Fruit fly (Drosophila melanogaster) whole organism, embryonic: ENCODE measurements around the gene Rab3-GAP.
A peak's percentile ranks its signal among the peaks of the same experiment; 100 is the strongest.

ENCODE experiments used
- Adf1 ChIP-seq: fragments of 200-800 bp; sonication (Bioruptor generic); IDR thresholded peaks from 2 replicates; pipeline ENCODE4 v1.3.6; 2022; ENCODE audit warnings: missing biosample characterization, missing genetic modification characterization
- Bgb ChIP-seq: fragments of 200-800 bp; sonication (Bioruptor generic); IDR thresholded peaks from 2 replicates; pipeline ENCODE4 v1.3.6; 2022; ENCODE audit warnings: missing biosample characterization, missing genetic modification characterization; ENCODE audit not compliant: partially characterized antibody
- C15 ChIP-seq: fragments of 200-800 bp; sonication (Bioruptor generic); IDR thresholded peaks from 3 replicates; pipeline ENCODE4 v1.3.6; 2022; ENCODE audit warnings: missing biosample characterization, missing genetic modification characterization
- CG13287 ChIP-seq: fragments of 200-800 bp; sonication (Bioruptor generic); IDR thresholded peaks from 2 replicates; pipeline ENCODE4 v1.3.6; 2022; ENCODE audit warnings: missing biosample characterization, missing genetic modification characterization; ENCODE audit not compliant: partially characterized antibody
- CG14860 ChIP-seq: fragments of 200-800 bp; sonication (Bioruptor generic); IDR thresholded peaks from 3 replicates; pipeline ENCODE4 v1.3.6; 2022; ENCODE audit warnings: missing biosample characterization, missing genetic modification characterization; ENCODE audit not compliant: partially characterized antibody
- CG15011 ChIP-seq: fragments of 200-800 bp; sonication (Bioruptor generic); optimal IDR thresholded peaks from 3 replicates; lab custom pipeline; 2018; ENCODE audit warnings: missing biosample characterization, mild to moderate bottlenecking, missing genetic modification characterization
- CG15073 ChIP-seq: fragments of 200-800 bp; sonication (Bioruptor generic); optimal IDR thresholded peaks from 2 replicates; lab custom pipeline; 2016; ENCODE audit warnings: missing biosample characterization, missing genetic modification characterization
- CG17186 ChIP-seq: fragments of 200-800 bp; sonication (Bioruptor generic); optimal IDR thresholded peaks from 3 replicates; lab custom pipeline; 2017; ENCODE audit warnings: missing biosample characterization, missing genetic modification reagents, missing genetic modification characterization
- CG17802 ChIP-seq: fragments of 200-800 bp; sonication (Bioruptor generic); optimal IDR thresholded peaks from 2 replicates; lab custom pipeline; 2018; ENCODE audit warnings: missing biosample characterization, mild to moderate bottlenecking, missing genetic modification characterization, moderate library complexity
- CG17912 ChIP-seq: fragments of 200-800 bp; sonication (Bioruptor generic); optimal IDR thresholded peaks from 2 replicates; lab custom pipeline; 2018; ENCODE audit warnings: missing biosample characterization, mild to moderate bottlenecking, missing genetic modification characterization
- CG2678 ChIP-seq: fragments of 200-800 bp; sonication (Bioruptor generic); optimal IDR thresholded peaks from 3 replicates; lab custom pipeline; 2019; ENCODE audit warnings: missing biosample characterization, mild to moderate bottlenecking, missing genetic modification characterization, moderate library complexity
- CG32532 ChIP-seq: fragments of 200-800 bp; sonication (Bioruptor generic); IDR thresholded peaks from 2 replicates; pipeline ENCODE4 v1.3.6; 2022; ENCODE audit warnings: missing biosample characterization, missing genetic modification characterization
- CG7357 ChIP-seq: fragments of 200-800 bp; sonication (Bioruptor generic); IDR thresholded peaks from 3 replicates; pipeline ENCODE4 v1.3.6; 2022; ENCODE audit warnings: missing biosample characterization, missing genetic modification characterization
- CG8359 ChIP-seq: fragments of 200-800 bp; sonication (Bioruptor generic); optimal IDR thresholded peaks from 2 replicates; lab custom pipeline; 2017; ENCODE audit warnings: missing biosample characterization, mild to moderate bottlenecking, missing genetic modification characterization, borderline replicate concordance
- CG8924 ChIP-seq: fragments of 200-800 bp; optimal IDR thresholded peaks from 3 replicates; lab custom pipeline; 2019; ENCODE audit warnings: missing biosample characterization, mild to moderate bottlenecking, missing genetic modification characterization, moderate library complexity
- CHES-1-like ChIP-seq: fragments of 200-800 bp; sonication (Bioruptor generic); optimal IDR thresholded peaks from 2 replicates; lab custom pipeline; 2016; ENCODE audit warnings: missing biosample characterization, missing genetic modification characterization
- D ChIP-seq, 2 experiments: fragments of 200-800 bp in 1 of 2; fragments of >200 bp in 1 of 2; sonication (Bioruptor generic) in 1 of 2; optimal IDR thresholded peaks; 2 replicates in 1 of 2; 3 replicates in 1 of 2; lab custom pipeline; 2017; ENCODE audit warnings: mild to moderate bottlenecking in 1 of 2, missing biosample characterization in 1 of 2, missing genetic modification characterization in 1 of 2, missing genetic modification reagents in 1 of 2
- Dfd ChIP-seq, 2 experiments: fragments of >200 bp; optimal IDR thresholded peaks; 2 replicates each; lab custom pipeline; 2017; ENCODE audit warnings: missing biosample characterization in 2 of 2, missing genetic modification characterization in 2 of 2
- Fer3 ChIP-seq: fragments of 200-800 bp; sonication (Bioruptor generic); optimal IDR thresholded peaks from 2 replicates; lab custom pipeline; 2018; ENCODE audit warnings: missing biosample characterization, mild to moderate bottlenecking, missing genetic modification characterization, moderate library complexity
- HLH4C ChIP-seq: fragments of 200-800 bp; sonication (Bioruptor generic); IDR thresholded peaks from 3 replicates; pipeline ENCODE4 v1.3.6; 2022; ENCODE audit warnings: missing biosample characterization, missing genetic modification characterization; ENCODE audit not compliant: partially characterized antibody
- Hr51 ChIP-seq, 2 experiments: fragments of 200-800 bp; sonication (Bioruptor generic); optimal IDR thresholded peaks; 2 replicates in 1 of 2; 3 replicates in 1 of 2; lab custom pipeline; 2016 to 2018; ENCODE audit warnings: missing biosample characterization in 2 of 2, missing genetic modification characterization in 2 of 2, mild to moderate bottlenecking in 1 of 2, moderate library complexity in 1 of 2
- MTF-1 ChIP-seq: fragments of 200-800 bp; sonication (Bioruptor generic); optimal IDR thresholded peaks from 2 replicates; lab custom pipeline; 2018; ENCODE audit warnings: missing biosample characterization, mild to moderate bottlenecking, missing genetic modification characterization, borderline replicate concordance
- Sox100B ChIP-seq: fragments of 200-800 bp; sonication (Bioruptor generic); optimal IDR thresholded peaks from 3 replicates; lab custom pipeline; 2018; ENCODE audit warnings: missing biosample characterization, mild to moderate bottlenecking, missing genetic modification characterization
- Trl ChIP-seq, 3 experiments: fragments of >200 bp in 2 of 3; fragments of 200-800 bp in 1 of 3; sonication (Bioruptor generic) in 1 of 3; optimal IDR thresholded peaks; 2 replicates in 1 of 3; 3 replicates in 2 of 3; lab custom pipeline; 2016 to 2017; ENCODE audit warnings: missing biosample characterization in 1 of 3, missing genetic modification characterization in 1 of 3
- YL-1 ChIP-seq: fragments of 200-800 bp; sonication (Bioruptor generic); optimal IDR thresholded peaks from 3 replicates; lab custom pipeline; 2017; ENCODE audit warnings: missing biosample characterization, mild to moderate bottlenecking, missing genetic modification characterization
- abd-A ChIP-seq: fragments of 200-800 bp; sonication (Bioruptor generic); optimal IDR thresholded peaks from 3 replicates; lab custom pipeline; 2019; ENCODE audit warnings: missing biosample characterization, mild to moderate bottlenecking, missing genetic modification characterization, moderate library complexity
- ase ChIP-seq: fragments of 200-800 bp; sonication (Bioruptor generic); IDR thresholded peaks from 3 replicates; pipeline ENCODE4 v1.3.6; 2022; ENCODE audit warnings: missing biosample characterization, missing genetic modification characterization
- caup ChIP-seq: fragments of 200-800 bp; sonication (Bioruptor generic); optimal IDR thresholded peaks from 3 replicates; lab custom pipeline; 2017; ENCODE audit warnings: missing biosample characterization, mild to moderate bottlenecking, missing genetic modification characterization, moderate library complexity; ENCODE audit not compliant: severe bottlenecking
- chif ChIP-seq, 2 experiments: fragments of 200-800 bp; sonication (Bioruptor generic); optimal IDR thresholded peaks; 3 replicates each; lab custom pipeline; 2016; ENCODE audit warnings: missing biosample characterization in 2 of 2, missing genetic modification characterization in 2 of 2
- chm ChIP-seq: fragments of 200-800 bp; sonication (Bioruptor generic); IDR thresholded peaks from 2 replicates; pipeline ENCODE4 v1.3.6; 2022; ENCODE audit warnings: missing biosample characterization, missing genetic modification characterization
- danr ChIP-seq: fragments of 200-800 bp; sonication (Bioruptor generic); IDR thresholded peaks from 2 replicates; pipeline ENCODE4 v1.3.6; 2022; ENCODE audit warnings: missing biosample characterization, missing genetic modification characterization
- dati ChIP-seq: fragments of 200-800 bp; sonication (Bioruptor generic); IDR thresholded peaks from 2 replicates; pipeline ENCODE4 v1.3.6; 2022; ENCODE audit warnings: missing biosample characterization, missing genetic modification characterization
- dm ChIP-seq: fragments of 200-800 bp; sonication (Bioruptor generic); optimal IDR thresholded peaks from 3 replicates; lab custom pipeline; 2016; ENCODE audit warnings: missing biosample characterization, missing genetic modification characterization
- gcm ChIP-seq: fragments of 200-800 bp; sonication (Bioruptor generic); optimal IDR thresholded peaks from 2 replicates; lab custom pipeline; 2019; ENCODE audit warnings: missing biosample characterization, mild to moderate bottlenecking, missing genetic modification characterization, moderate library complexity
- inv ChIP-seq: fragments of 200-800 bp; sonication (Bioruptor generic); IDR thresholded peaks from 2 replicates; pipeline ENCODE4 v1.3.6; 2022; ENCODE audit warnings: missing biosample characterization, missing genetic modification characterization; ENCODE audit not compliant: partially characterized antibody
- jumu ChIP-seq: fragments of 200-800 bp; sonication (Bioruptor generic); optimal IDR thresholded peaks from 3 replicates; lab custom pipeline; 2016; ENCODE audit warnings: missing biosample characterization, missing genetic modification characterization
- kay ChIP-seq: fragments of 200-800 bp; sonication (Bioruptor generic); optimal IDR thresholded peaks from 2 replicates; lab custom pipeline; 2016; ENCODE audit warnings: missing biosample characterization, missing genetic modification characterization
- nmo ChIP-seq: fragments of 200-800 bp; sonication (Bioruptor generic); optimal IDR thresholded peaks from 2 replicates; lab custom pipeline; 2018; ENCODE audit warnings: missing biosample characterization, mild to moderate bottlenecking, missing genetic modification characterization, moderate library complexity
- onecut ChIP-seq: fragments of 200-800 bp; sonication (Bioruptor generic); IDR thresholded peaks from 2 replicates; pipeline ENCODE4 v1.3.6; 2022; ENCODE audit warnings: missing biosample characterization, missing genetic modification characterization
- pho ChIP-seq: fragments of 200-800 bp; sonication (Bioruptor generic); optimal IDR thresholded peaks from 2 replicates; lab custom pipeline; 2016; ENCODE audit warnings: missing biosample characterization, missing genetic modification characterization
- psq ChIP-seq: fragments of 200-800 bp; sonication (Bioruptor generic); optimal IDR thresholded peaks from 2 replicates; lab custom pipeline; 2017; ENCODE audit warnings: missing biosample characterization, missing genetic modification characterization
- rib ChIP-seq: fragments of 200-800 bp; sonication (Bioruptor generic); IDR thresholded peaks from 2 replicates; pipeline ENCODE4 v1.3.6; 2022; ENCODE audit warnings: missing biosample characterization, missing genetic modification characterization
- sc ChIP-seq, 3 experiments: fragments of >200 bp in 2 of 3; fragments of 200-800 bp in 1 of 3; sonication (Bioruptor generic) in 1 of 3; optimal IDR thresholded peaks; 2 replicates in 2 of 3; 3 replicates in 1 of 3; lab custom pipeline; 2017; ENCODE audit warnings: mild to moderate bottlenecking in 1 of 3, missing biosample characterization in 1 of 3, missing genetic modification characterization in 1 of 3, missing genetic modification reagents in 1 of 3
- sens-2 ChIP-seq: fragments of 200-800 bp; sonication (Bioruptor generic); IDR thresholded peaks from 2 replicates; pipeline ENCODE4 v1.3.6; 2022; ENCODE audit warnings: missing biosample characterization, missing genetic modification characterization
- seq ChIP-seq: fragments of 200-800 bp; sonication (Bioruptor generic); IDR thresholded peaks from 2 replicates; pipeline ENCODE4 v1.3.6; 2022; ENCODE audit warnings: missing biosample characterization, missing genetic modification characterization
- stwl ChIP-seq: fragments of 200-800 bp; sonication (Bioruptor generic); optimal IDR thresholded peaks from 3 replicates; lab custom pipeline; 2018; ENCODE audit warnings: missing biosample characterization, mild to moderate bottlenecking, missing genetic modification characterization, moderate library complexity
- tgo ChIP-seq: fragments of 200-800 bp; sonication (Bioruptor generic); IDR thresholded peaks from 3 replicates; pipeline ENCODE4 v1.3.6; 2022; ENCODE audit warnings: missing biosample characterization, missing genetic modification characterization
- z ChIP-seq: fragments of 200-800 bp; sonication (Bioruptor generic); IDR thresholded peaks from 3 replicates; pipeline ENCODE4 v1.3.6; 2022; ENCODE audit warnings: missing biosample characterization, missing genetic modification characterization
- zf30C ChIP-seq: fragments of 200-800 bp; sonication (Bioruptor generic); optimal IDR thresholded peaks from 3 replicates; lab custom pipeline; 2018; ENCODE audit warnings: missing biosample characterization, mild to moderate bottlenecking, missing genetic modification characterization

Rab3-GAP gene

DNA sequence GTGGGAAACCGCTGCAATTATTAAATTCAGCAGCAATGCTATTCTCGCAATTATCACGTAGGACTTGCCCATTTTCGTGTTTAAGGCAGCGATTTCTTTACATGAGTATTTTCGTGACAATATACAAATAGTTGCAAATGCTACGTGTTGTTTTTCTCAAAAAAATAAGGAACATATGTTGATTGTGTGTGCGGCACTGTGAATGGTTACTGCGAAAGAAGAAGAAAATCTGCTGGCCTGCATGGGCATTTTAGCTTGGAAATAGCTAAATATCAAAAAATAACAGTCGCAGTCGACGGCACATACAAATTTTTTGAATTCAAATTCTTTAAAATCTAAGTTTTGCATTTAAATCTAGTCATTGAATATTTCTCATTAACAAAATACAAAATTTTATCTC lies 22.5 kb downstream of the Rab3-GAP start, which contains the start of gene CG6766 (continued):
- TF ChIP-seq Adf1 (GFP tag; lab: Robert Waterston, UW) (no peak), chm (GFP tag; lab: Robert Waterston, UW) (no peak), stwl (tag; lab: Kevin White, UChicago) (peak; percentile 73), C15 (GFP tag; lab: Robert Waterston, UW) (no peak), dm (GFP tag; lab: Kevin White, UChicago) (peak; percentile 52), dati (no peak), z (GFP tag; lab: Robert Waterston, UW) (no peak), jumu (GFP tag; lab: Kevin White, UChicago) (no peak), CG7357 (no peak), sc (optimal IDR thresholded peaks at IDR 0.05; lab: Kevin White, UChicago) (no peak), sc (GFP tag; optimal IDR thresholded peaks at IDR 0.05; lab: Kevin White, UChicago) (no peak), abd-A (tag; lab: Kevin White, UChicago) (no peak), rib (GFP tag; lab: Robert Waterston, UW) (no peak), kay (GFP tag; lab: Kevin White, UChicago) (no peak), nmo (peak; percentile 52), psq (GFP tag; lab: Kevin White, UChicago) (no peak), ase (no peak), pho (no peak), gcm (GFP tag; lab: Kevin White, UChicago) (no peak), Dfd (GFP tag; optimal IDR thresholded peaks at IDR 0.05; lab: Kevin White, UChicago) (no peak), Bgb (GFP tag; lab: Robert Waterston, UW) (no peak), Sox100B (GFP tag; lab: Kevin White, UChicago) (no peak), CG32532 (GFP tag; lab: Robert Waterston, UW) (no peak), tgo (GFP tag; lab: Robert Waterston, UW) (no peak), CG2678 (tag; lab: Kevin White, UChicago) (no peak), CG15011 (no peak), chif (GFP tag; optimal IDR thresholded peaks at IDR 0.05; lab: Kevin White, UChicago) (no peak), HLH4C (GFP tag; lab: Robert Waterston, UW) (no peak), CHES-1-like (GFP tag; lab: Kevin White, UChicago) (peak; percentile 5), caup (no peak), seq (GFP tag; lab: Robert Waterston, UW) (no peak), YL-1 (GFP tag; lab: Kevin White, UChicago) (peak; percentile 57), D (optimal IDR thresholded peaks at IDR 0.05; lab: Kevin White, UChicago) (no peak), D (GFP tag; optimal IDR thresholded peaks at IDR 0.05; lab: Kevin White, UChicago) (no peak), CG8924 (tag; lab: Kevin White, UChicago) (no peak), Hr51 (GFP tag; optimal IDR thresholded peaks at IDR 0.05; lab: Kevin White, UChicago) (no peak), danr (GFP tag; lab: Robert Waterston, UW) (no peak), CG8359 (GFP tag; lab: Kevin White, UChicago) (no peak), CG17802 (tag; lab: Kevin White, UChicago) (no peak), Fer3 (no peak), CG13287 (GFP tag; lab: Robert Waterston, UW) (peak; percentile 48; the same call in 1 of the 2 replicates), CG14860 (GFP tag; lab: Robert Waterston, UW) (no peak; the same call in 2 of the 3 replicates), onecut (GFP tag; lab: Robert Waterston, UW) (no peak), inv (GFP tag; lab: Robert Waterston, UW) (no peak), zf30C (GFP tag; lab: Kevin White, UChicago) (no peak), MTF-1 (GFP tag; lab: Kevin White, UChicago) (no peak), CG17912 (GFP tag; lab: Kevin White, UChicago) (no peak), CG17186 (GFP tag; lab: Kevin White, UChicago) (no peak), CG15073 (GFP tag; lab: Kevin White, UChicago) (peak; percentile 41), Trl (optimal IDR thresholded peaks at IDR 0.05; lab: Kevin White, UChicago) (no peak), Trl (GFP tag; optimal IDR thresholded peaks at IDR 0.05; lab: Kevin White, UChicago) (no peak), sens-2 (no peak)
